Worm (Caenorhabditis elegans) whole organism, L4/young adult: ENCODE measurements around the gene oat-1.

Experiments used
- W03F9.2 ChIP-seq: fragments of 150-350 bp; optimal IDR thresholded peaks from 2 replicates; lab custom pipeline; 2014; ENCODE audit warnings: missing biosample characterization, missing genetic modification characterization
- dao-5 ChIP-seq: sonication (generic microtip); optimal IDR thresholded peaks from 2 replicates; lab custom pipeline; 2016; ENCODE audit warnings: missing genotype, missing genetic modification characterization, moderate library complexity, missing compliant biosample characterization
- him-1 ChIP-seq: sonication (generic microtip); optimal IDR thresholded peaks from 2 replicates; lab custom pipeline; 2016; ENCODE audit warnings: missing genotype, missing genetic modification reagents, missing genetic modification characterization, missing compliant biosample characterization

- TF ChIP-seq dao-5 (tag; lab: Kevin White, UChicago), result no peak
- TF ChIP-seq him-1 (tag; lab: Kevin White, UChicago), result no peak
- TF ChIP-seq W03F9.2 (tag; lab: Kevin White, UChicago), result no peak
Measured at ce11 chrIV:8450534-8450933, 21.9 kb downstream of the oat-1 start.
